Worm (Caenorhabditis elegans) whole organism, midembryonic: ENCODE measurements around the gene ttr-47.

Source experiments
- T22C8.4 ChIP-seq: fragments of 200-800 bp; sonication (Bioruptor generic); IDR thresholded peaks from 2 replicates; pipeline ENCODE4 v1.3.6; 2022; ENCODE audit warnings: missing genetic modification characterization, missing compliant biosample characterization
- flt-1 ChIP-seq: fragments of 200-800 bp; sonication (Bioruptor generic); IDR thresholded peaks from 2 replicates; pipeline ENCODE4 v1.3.6; 2022; ENCODE audit warnings: missing genetic modification characterization, missing compliant biosample characterization
- klf-2 ChIP-seq: fragments of 200-800 bp; sonication (Bioruptor generic); conservative IDR thresholded peaks from 2 replicates; pipeline ENCODE4 v1.3.6; 2022; ENCODE audit warnings: missing genetic modification reagents, missing genetic modification characterization, missing compliant biosample characterization

DNA sequence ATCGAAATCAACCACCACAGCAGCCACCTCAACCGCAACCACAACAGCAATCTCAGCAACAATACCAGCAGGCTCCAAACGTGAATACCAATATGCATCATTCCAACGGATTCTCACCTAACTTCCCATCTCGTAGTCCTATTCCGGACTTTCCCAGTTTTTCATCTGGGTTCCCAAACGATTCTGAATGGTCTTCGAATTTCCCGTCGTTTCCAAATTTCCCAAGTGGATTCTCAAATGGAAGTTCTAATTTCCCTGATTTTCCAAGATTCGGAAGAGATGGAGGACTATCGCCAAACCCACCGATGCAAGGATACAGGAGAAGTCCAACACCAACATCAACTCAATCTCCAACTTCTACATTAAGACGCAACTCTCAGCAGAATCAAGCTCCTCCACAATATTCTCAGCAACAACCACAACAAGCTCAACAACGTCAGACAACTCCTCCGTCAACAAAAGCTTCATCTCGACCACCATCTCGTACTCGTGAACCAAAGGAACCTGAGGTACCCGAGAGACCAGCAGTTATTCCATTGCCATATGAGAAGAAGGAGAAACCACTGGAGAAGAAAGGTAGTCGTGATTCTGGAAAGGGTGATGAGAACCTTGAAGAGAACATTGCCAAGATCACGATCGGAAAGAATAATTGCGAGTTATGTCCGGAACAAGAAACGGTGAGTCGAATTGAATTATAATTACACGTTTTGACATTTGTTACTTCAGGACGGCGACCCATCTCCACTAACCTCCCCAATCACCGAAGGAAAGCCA, 14.8 kb downstream of the ttr-47 start:
- TF ChIP-seq T22C8.4 (GFP tag; lab: Robert Waterston, UW) (no peak), klf-2 (GFP tag; lab: Robert Waterston, UW) (no peak), flt-1 (GFP tag; lab: Robert Waterston, UW) (no peak)
